Fruit fly (Drosophila melanogaster) whole organism, embryonic: ENCODE results near the gene CG8349.

Source experiments
- Asciz ChIP-seq: fragments of 200-800 bp; sonication (Bioruptor generic); optimal IDR thresholded peaks from 2 replicates; lab custom pipeline; 2017; ENCODE audit warnings: missing biosample characterization, mild to moderate bottlenecking, missing genetic modification characterization, missing genetic modification reagents
- Bgb ChIP-seq: fragments of 200-800 bp; sonication (Bioruptor generic); IDR thresholded peaks from 2 replicates; pipeline ENCODE4 v1.3.6; 2022; ENCODE audit warnings: missing biosample characterization, missing genetic modification characterization; ENCODE audit not compliant: partially characterized antibody
- BtbVII ChIP-seq: fragments of 200-800 bp; sonication (Bioruptor generic); optimal IDR thresholded peaks from 3 replicates; lab custom pipeline; 2017; ENCODE audit warnings: missing biosample characterization, mild to moderate bottlenecking, missing genetic modification characterization
- CG10147 ChIP-seq: fragments of 200-800 bp; sonication (Bioruptor generic); optimal IDR thresholded peaks from 2 replicates; lab custom pipeline; 2019; ENCODE audit warnings: missing biosample characterization, mild to moderate bottlenecking, missing genetic modification characterization, moderate library complexity
- CG10543 ChIP-seq: fragments of 200-800 bp; sonication (Bioruptor generic); optimal IDR thresholded peaks from 3 replicates; lab custom pipeline; 2017; ENCODE audit warnings: missing biosample characterization, mild to moderate bottlenecking, missing genetic modification characterization, moderate library complexity
- CG11456 ChIP-seq: fragments of 200-800 bp; sonication (Bioruptor generic); IDR thresholded peaks from 3 replicates; pipeline ENCODE4 v1.3.6; 2022; ENCODE audit warnings: missing biosample characterization, missing genetic modification characterization
- CG12769 ChIP-seq: fragments of 200-800 bp; sonication (Bioruptor generic); optimal IDR thresholded peaks from 2 replicates; lab custom pipeline; 2019; ENCODE audit warnings: missing biosample characterization, mild to moderate bottlenecking, missing genetic modification characterization, moderate library complexity
- CG15269 ChIP-seq: fragments of 200-800 bp; sonication (Bioruptor generic); optimal IDR thresholded peaks from 2 replicates; lab custom pipeline; 2018; ENCODE audit warnings: missing biosample characterization, mild to moderate bottlenecking, missing genetic modification characterization, moderate library complexity
- CG15696 ChIP-seq: fragments of 200-800 bp; sonication (Bioruptor generic); optimal IDR thresholded peaks from 2 replicates; lab custom pipeline; 2019; ENCODE audit warnings: missing biosample characterization, mild to moderate bottlenecking, missing genetic modification characterization, moderate library complexity
- CG30403 ChIP-seq: fragments of 200-800 bp; sonication (Bioruptor generic); optimal IDR thresholded peaks from 3 replicates; lab custom pipeline; 2016; ENCODE audit warnings: missing biosample characterization, missing genetic modification characterization
- CG4282 ChIP-seq: fragments of 200-800 bp; sonication (Bioruptor generic); optimal IDR thresholded peaks from 2 replicates; lab custom pipeline; 2016; ENCODE audit warnings: missing biosample characterization, missing genetic modification characterization
- CG6254 ChIP-seq: fragments of 200-800 bp; sonication (Bioruptor generic); optimal IDR thresholded peaks from 3 replicates; lab custom pipeline; 2017; ENCODE audit warnings: mild to moderate bottlenecking, missing biosample characterization, missing genetic modification reagents, missing genetic modification characterization
- CG7987 ChIP-seq: fragments of 200-800 bp; sonication (Bioruptor generic); optimal IDR thresholded peaks from 2 replicates; lab custom pipeline; 2018; ENCODE audit warnings: missing biosample characterization, mild to moderate bottlenecking, missing genetic modification characterization, moderate library complexity
- CG8388 ChIP-seq: fragments of 200-800 bp; sonication (Bioruptor generic); optimal IDR thresholded peaks from 2 replicates; lab custom pipeline; 2019; ENCODE audit warnings: missing biosample characterization, mild to moderate bottlenecking, missing genetic modification characterization, moderate library complexity
- CG8478 ChIP-seq: fragments of >200 bp; optimal IDR thresholded peaks from 2 replicates; lab custom pipeline; 2018
- CG9797 ChIP-seq: fragments of 200-800 bp; sonication (Bioruptor generic); optimal IDR thresholded peaks from 3 replicates; lab custom pipeline; 2018; ENCODE audit warnings: missing biosample characterization, mild to moderate bottlenecking, missing genetic modification characterization
- CG9876 ChIP-seq: fragments of 200-800 bp; sonication (Bioruptor generic); optimal IDR thresholded peaks from 2 replicates; lab custom pipeline; 2016; ENCODE audit warnings: missing biosample characterization, missing genetic modification characterization
- E2f2 ChIP-seq: fragments of 200-800 bp; sonication (Bioruptor generic); IDR thresholded peaks from 2 replicates; pipeline ENCODE4 v1.3.6; 2022; ENCODE audit warnings: missing biosample characterization, missing genetic modification characterization
- Ets65A ChIP-seq: fragments of 200-800 bp; sonication (Bioruptor generic); peaks from one replicate; lab custom pipeline; 2016; ENCODE audit warnings: missing biosample characterization, missing genetic modification characterization
- Gug ChIP-seq: fragments of 200-800 bp; sonication (Bioruptor generic); IDR thresholded peaks from 4 replicates; pipeline ENCODE4 v1.3.6; 2022; ENCODE audit warnings: missing biosample characterization, missing genetic modification characterization
- H15 ChIP-seq: fragments of 200-800 bp; sonication (Bioruptor generic); IDR thresholded peaks from 3 replicates; pipeline ENCODE4 v1.3.6; 2022; ENCODE audit warnings: missing biosample characterization, missing genetic modification characterization
- HHEX ChIP-seq: fragments of 200-800 bp; sonication (Bioruptor generic); optimal IDR thresholded peaks from 3 replicates; lab custom pipeline; 2017; ENCODE audit warnings: missing biosample characterization, mild to moderate bottlenecking, missing genetic modification characterization, missing genetic modification reagents
- MESR4 ChIP-seq: fragments of 200-800 bp; sonication (Bioruptor generic); optimal IDR thresholded peaks from 2 replicates; lab custom pipeline; 2018; ENCODE audit warnings: missing biosample characterization, mild to moderate bottlenecking, missing genetic modification characterization, moderate library complexity
- Med ChIP-seq: fragments of 200-800 bp; sonication (Bioruptor generic); peaks from one replicate; lab custom pipeline; 2016; ENCODE audit warnings: missing biosample characterization, missing genetic modification characterization, mild to moderate bottlenecking, inconsistent platforms, moderate library complexity
- Nf-YC ChIP-seq: fragments of 200-800 bp; optimal IDR thresholded peaks from 3 replicates; lab custom pipeline; 2019; ENCODE audit warnings: missing biosample characterization, mild to moderate bottlenecking, missing genetic modification characterization, moderate library complexity
- Poxn ChIP-seq: fragments of 200-800 bp; sonication (Bioruptor generic); IDR thresholded peaks from 2 replicates; pipeline ENCODE4 v1.3.6; 2022; ENCODE audit warnings: missing biosample characterization, missing genetic modification characterization
- bigmax ChIP-seq: fragments of 200-800 bp; sonication (Bioruptor generic); optimal IDR thresholded peaks from 2 replicates; lab custom pipeline; 2018; ENCODE audit warnings: missing biosample characterization, mild to moderate bottlenecking, missing genetic modification characterization
- caup ChIP-seq: fragments of 200-800 bp; sonication (Bioruptor generic); optimal IDR thresholded peaks from 3 replicates; lab custom pipeline; 2017; ENCODE audit warnings: missing biosample characterization, mild to moderate bottlenecking, missing genetic modification characterization, moderate library complexity; ENCODE audit not compliant: severe bottlenecking
- chinmo ChIP-seq: fragments of 200-800 bp; sonication (Bioruptor generic); IDR thresholded peaks from 4 replicates; pipeline ENCODE4 v1.3.6; 2022; ENCODE audit warnings: missing biosample characterization, missing genetic modification characterization; ENCODE audit not compliant: partially characterized antibody
- crol ChIP-seq: fragments of 200-800 bp; sonication (Bioruptor generic); IDR thresholded peaks from 2 replicates; pipeline ENCODE4 v1.3.6; 2022; ENCODE audit warnings: missing biosample characterization, missing genetic modification characterization
- cwo ChIP-seq: fragments of 200-800 bp; sonication (Bioruptor generic); optimal IDR thresholded peaks from 3 replicates; lab custom pipeline; 2017; ENCODE audit warnings: missing biosample characterization, missing genetic modification characterization, mild to moderate bottlenecking, moderate library complexity, missing genetic modification reagents
- exex ChIP-seq: fragments of 200-800 bp; sonication (Bioruptor generic); optimal IDR thresholded peaks from 4 replicates; lab custom pipeline; 2018; ENCODE audit warnings: missing biosample characterization, mild to moderate bottlenecking, missing genetic modification characterization, moderate library complexity
- h ChIP-seq: fragments of >200 bp; optimal IDR thresholded peaks from 2 replicates; lab custom pipeline; 2017
- ind ChIP-seq: fragments of 200-800 bp; sonication (Bioruptor generic); optimal IDR thresholded peaks from 3 replicates; lab custom pipeline; 2016; ENCODE audit warnings: missing biosample characterization, missing genetic modification characterization
- jing ChIP-seq: fragments of 200-800 bp; sonication (Bioruptor generic); optimal IDR thresholded peaks from 2 replicates; lab custom pipeline; 2018; ENCODE audit warnings: missing biosample characterization, mild to moderate bottlenecking, missing genetic modification characterization
- lab ChIP-seq: fragments of 200-800 bp; sonication (Bioruptor generic); optimal IDR thresholded peaks from 3 replicates; lab custom pipeline; 2017; ENCODE audit warnings: missing biosample characterization, missing genetic modification characterization, mild to moderate bottlenecking, moderate library complexity, missing genetic modification reagents
- lola ChIP-seq, 3 experiments: fragments of >200 bp in 2 of 3; fragments of 200-800 bp in 1 of 3; sonication (Bioruptor generic) in 1 of 3; optimal IDR thresholded peaks; 2 replicates each; lab custom pipeline; 2017 to 2019; ENCODE audit warnings: missing biosample characterization in 3 of 3, missing genetic modification characterization in 3 of 3, mild to moderate bottlenecking in 1 of 3, moderate library complexity in 1 of 3
- mirr ChIP-seq: fragments of 200-800 bp; sonication (Bioruptor generic); optimal IDR thresholded peaks from 3 replicates; lab custom pipeline; 2018; ENCODE audit warnings: missing biosample characterization, mild to moderate bottlenecking, missing genetic modification characterization
- onecut ChIP-seq: fragments of 200-800 bp; sonication (Bioruptor generic); IDR thresholded peaks from 2 replicates; pipeline ENCODE4 v1.3.6; 2022; ENCODE audit warnings: missing biosample characterization, missing genetic modification characterization
- peb ChIP-seq: fragments of 200-800 bp; sonication (Bioruptor generic); IDR thresholded peaks from 2 replicates; pipeline ENCODE4 v1.3.6; 2022; ENCODE audit warnings: missing biosample characterization, missing genetic modification characterization
- repo ChIP-seq: fragments of 200-800 bp; sonication (Bioruptor generic); optimal IDR thresholded peaks from 2 replicates; lab custom pipeline; 2016; ENCODE audit warnings: missing biosample characterization, missing genetic modification characterization
- sd ChIP-seq: fragments of 200-800 bp; sonication (Bioruptor generic); optimal IDR thresholded peaks from 3 replicates; lab custom pipeline; 2018; ENCODE audit warnings: missing biosample characterization, mild to moderate bottlenecking, missing genetic modification characterization, moderate library complexity
- sens ChIP-seq: fragments of 200-800 bp; sonication (Bioruptor generic); peaks from one replicate; lab custom pipeline; 2016; ENCODE audit warnings: missing biosample characterization, missing genetic modification characterization
- sug ChIP-seq: fragments of 200-800 bp; optimal IDR thresholded peaks from 2 replicates; lab custom pipeline; 2019; ENCODE audit warnings: missing biosample characterization, mild to moderate bottlenecking, missing genetic modification characterization, moderate library complexity
- vvl ChIP-seq: fragments of 200-800 bp; sonication (Bioruptor generic); IDR thresholded peaks from 2 replicates; pipeline ENCODE4 v1.3.6; 2022; ENCODE audit warnings: missing biosample characterization, missing genetic modification characterization

The CG8349 gene

DNA sequence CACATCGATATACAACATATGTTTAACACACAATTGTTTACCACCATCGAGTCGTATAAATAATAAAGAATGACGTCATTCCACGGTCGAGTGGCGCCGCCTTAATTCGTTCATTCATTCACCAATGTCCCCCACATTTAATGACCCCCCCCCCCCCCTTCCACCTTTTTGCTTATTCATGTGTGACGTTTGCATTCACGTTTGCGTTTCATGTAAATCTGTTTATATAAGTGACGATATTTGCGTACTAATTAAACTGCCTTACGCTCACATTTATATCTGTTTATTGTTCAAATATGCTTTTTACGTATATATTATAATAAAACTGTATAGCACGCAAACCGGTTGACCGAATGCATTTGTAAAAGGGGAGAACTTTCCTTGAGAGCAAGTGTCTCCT is 17.9 kb downstream of the CG8349 start:
- peak; percentile 28 for TF ChIP-seq Med (GFP tag; lab: Kevin White, UChicago)
- TF ChIP-seq E2f2 = no peak
- TF ChIP-seq BtbVII (GFP tag; lab: Kevin White, UChicago) = peak; percentile 30
- TF ChIP-seq cwo (GFP tag; lab: Kevin White, UChicago) = peak; percentile 60
- peak; percentile 26 for TF ChIP-seq mirr
- TF ChIP-seq Ets65A (GFP tag; lab: Kevin White, UChicago) = no peak
- TF ChIP-seq peb (GFP tag; lab: Robert Waterston, UW) = no peak
- no peak for TF ChIP-seq CG6254 (GFP tag; lab: Kevin White, UChicago)
- no peak for TF ChIP-seq CG30403 (GFP tag; lab: Kevin White, UChicago)
- TF ChIP-seq caup = peak; percentile 37
- peak; percentile 47; the same call in 1 of the 2 replicates for TF ChIP-seq crol
- TF ChIP-seq sd = peak; percentile 56
- no peak for TF ChIP-seq lola (GFP tag; optimal IDR thresholded peaks at IDR 0.05; lab: Kevin White, UChicago)
- TF ChIP-seq chinmo (GFP tag; lab: Robert Waterston, UW) = peak; percentile 92; the same call in 3 of the 4 replicates
- TF ChIP-seq Nf-YC (tag; lab: Kevin White, UChicago) = no peak
- TF ChIP-seq onecut (GFP tag; lab: Robert Waterston, UW) = no peak
- no peak for TF ChIP-seq CG8388 (GFP tag; lab: Kevin White, UChicago)
- no peak for TF ChIP-seq jing (GFP tag; lab: Kevin White, UChicago)
- peak; percentile 26 for TF ChIP-seq lab (GFP tag; lab: Kevin White, UChicago)
- TF ChIP-seq CG15269 (tag; lab: Kevin White, UChicago) = peak; percentile 10
- no peak for TF ChIP-seq CG4282 (GFP tag; lab: Kevin White, UChicago)
- TF ChIP-seq Poxn = no peak
- TF ChIP-seq CG15696 (tag; lab: Kevin White, UChicago) = no peak
- no peak for TF ChIP-seq ind (GFP tag; lab: Kevin White, UChicago)
- TF ChIP-seq HHEX (GFP tag; lab: Kevin White, UChicago) = no peak
- no peak for TF ChIP-seq CG8478 (lab: Kevin White, UChicago)
- peak; percentile 3 for TF ChIP-seq CG10147 (GFP tag; lab: Kevin White, UChicago)
- TF ChIP-seq Gug (GFP tag; lab: Robert Waterston, UW) = no peak
- TF ChIP-seq exex (tag; lab: Kevin White, UChicago) = peak; percentile 2
- TF ChIP-seq sens = no peak
- TF ChIP-seq repo (GFP tag; lab: Kevin White, UChicago) = no peak
- no peak for TF ChIP-seq h (lab: Kevin White, UChicago)
- TF ChIP-seq bigmax (GFP tag; lab: Kevin White, UChicago) = no peak
- TF ChIP-seq Bgb (GFP tag; lab: Robert Waterston, UW) = no peak
- TF ChIP-seq CG7987 (GFP tag; lab: Kevin White, UChicago) = peak; percentile 23
- peak; percentile 12 for TF ChIP-seq CG12769 (tag; lab: Kevin White, UChicago)
- TF ChIP-seq CG9797 (GFP tag; lab: Kevin White, UChicago) = no peak
- no peak for TF ChIP-seq H15 (GFP tag; lab: Robert Waterston, UW)
- no peak for TF ChIP-seq CG11456 (GFP tag; lab: Robert Waterston, UW)
- peak; percentile 77 for TF ChIP-seq vvl
- TF ChIP-seq CG10543 (GFP tag; lab: Kevin White, UChicago) = peak; percentile 48
- peak; percentile 22 for TF ChIP-seq sug
- TF ChIP-seq CG9876 (GFP tag; lab: Kevin White, UChicago) = no peak
- TF ChIP-seq Asciz (GFP tag; lab: Kevin White, UChicago) = peak; percentile 19
- no peak for TF ChIP-seq MESR4 (GFP tag; lab: Kevin White, UChicago)
